Worm (Caenorhabditis elegans) whole organism, L2 larva: ENCODE measurements around the gene F53A9.6.
A peak's percentile ranks its signal among the peaks of the same experiment; 100 is the strongest.

Experiments used
- F13H6.1 ChIP-seq: sonication (generic microtip); optimal IDR thresholded peaks from 2 replicates; lab custom pipeline; 2016; ENCODE audit warnings: missing genetic modification characterization, missing compliant biosample characterization
- R02D3.7 ChIP-seq: fragments of 150-350 bp; optimal IDR thresholded peaks from 2 replicates; lab custom pipeline; 2014; ENCODE audit warnings: missing biosample characterization, missing genetic modification characterization
- alr-1 ChIP-seq: fragments of 150-350 bp; optimal IDR thresholded peaks from 2 replicates; lab custom pipeline; 2014; ENCODE audit warnings: missing biosample characterization, missing genetic modification characterization
- aly-2 ChIP-seq: fragments of 150-350 bp; optimal IDR thresholded peaks from 2 replicates; lab custom pipeline; 2014; ENCODE audit warnings: missing biosample characterization, missing genetic modification characterization
- ama-1 ChIP-seq: fragments of 150-350 bp; optimal IDR thresholded peaks from 2 replicates; lab custom pipeline; 2018; ENCODE audit warnings: inconsistent platforms
- blmp-1 ChIP-seq: sonication (generic microtip); optimal IDR thresholded peaks from 2 replicates; lab custom pipeline; 2017; ENCODE audit warnings: missing genetic modification characterization, mild to moderate bottlenecking, missing compliant biosample characterization, antibody characterized with exemption, moderate library complexity; ENCODE audit not compliant: insufficient read depth
- ceh-16 ChIP-seq: fragments of 150-350 bp; optimal IDR thresholded peaks from 2 replicates; lab custom pipeline; 2014; ENCODE audit warnings: missing biosample characterization, missing genetic modification characterization
- ceh-82 ChIP-seq: fragments of 150-350 bp; optimal IDR thresholded peaks from 2 replicates; lab custom pipeline; 2014; ENCODE audit warnings: missing biosample characterization, missing genetic modification characterization
- crh-2 ChIP-seq: sonication (generic microtip); optimal IDR thresholded peaks from 2 replicates; lab custom pipeline; 2017; ENCODE audit warnings: missing biosample characterization, missing genetic modification characterization
- fos-1 ChIP-seq: fragments of 150-350 bp; optimal IDR thresholded peaks from 2 replicates; lab custom pipeline; 2014; ENCODE audit warnings: missing biosample characterization, missing genetic modification characterization
- gmeb-1 ChIP-seq: fragments of 150-350 bp; optimal IDR thresholded peaks from 2 replicates; lab custom pipeline; 2014; ENCODE audit warnings: missing biosample characterization, missing genetic modification characterization
- lsy-2 ChIP-seq, 2 experiments: fragments of 150-350 bp in 1 of 2; sonication (generic microtip) in 1 of 2; optimal IDR thresholded peaks; 2 replicates each; lab custom pipeline; 2014 to 2017; ENCODE audit warnings: missing biosample characterization in 2 of 2, missing genetic modification characterization in 2 of 2
- mab-5 ChIP-seq: fragments of 150-350 bp; optimal IDR thresholded peaks from 2 replicates; lab custom pipeline; 2014; ENCODE audit warnings: missing biosample characterization, missing genetic modification characterization
- nhr-11 ChIP-seq: fragments of 150-350 bp; optimal IDR thresholded peaks from 2 replicates; lab custom pipeline; 2014; ENCODE audit warnings: missing biosample characterization, missing genetic modification characterization
- nhr-129 ChIP-seq: fragments of 150-350 bp; optimal IDR thresholded peaks from 2 replicates; lab custom pipeline; 2014; ENCODE audit warnings: missing biosample characterization, missing genetic modification characterization
- nhr-23 ChIP-seq: fragments of 150-350 bp; optimal IDR thresholded peaks from 2 replicates; lab custom pipeline; 2014; ENCODE audit warnings: missing biosample characterization, missing genetic modification reagents, missing genetic modification characterization
- nhr-237 ChIP-seq: fragments of 150-350 bp; optimal IDR thresholded peaks from 2 replicates; lab custom pipeline; 2014; ENCODE audit warnings: missing biosample characterization, missing genetic modification characterization
- peb-1 ChIP-seq: fragments of 150-350 bp; optimal IDR thresholded peaks from 2 replicates; lab custom pipeline; 2014; ENCODE audit warnings: missing biosample characterization, missing genetic modification characterization
- sem-4 ChIP-seq: fragments of 150-350 bp; optimal IDR thresholded peaks from 2 replicates; lab custom pipeline; 2014; ENCODE audit warnings: missing biosample characterization, missing genetic modification reagents, missing genetic modification characterization
- skn-1 ChIP-seq: sonication (generic microtip); optimal IDR thresholded peaks from 2 replicates; lab custom pipeline; 2017; ENCODE audit warnings: missing biosample characterization, missing genetic modification characterization
- sma-3 ChIP-seq: sonication (generic microtip); optimal IDR thresholded peaks from 2 replicates; lab custom pipeline; 2016; ENCODE audit warnings: missing genetic modification reagents, missing genetic modification characterization, missing compliant biosample characterization
- sma-9 ChIP-seq, 2 experiments: fragments of 150-350 bp in 1 of 2; sonication (generic microtip) in 1 of 2; optimal IDR thresholded peaks; 2 replicates each; lab custom pipeline; 2014 to 2016; ENCODE audit warnings: missing genetic modification characterization in 2 of 2, mild to moderate bottlenecking in 1 of 2, missing biosample characterization in 1 of 2, missing compliant biosample characterization in 1 of 2, missing genetic modification reagents in 1 of 2, moderate library complexity in 1 of 2
- snpc-4 ChIP-seq: fragments of 150-350 bp; optimal IDR thresholded peaks from 2 replicates; lab custom pipeline; 2014; ENCODE audit warnings: missing biosample characterization, missing genetic modification characterization
- unc-55 ChIP-seq: fragments of 150-350 bp; sonication (generic microtip); optimal IDR thresholded peaks from 3 replicates; lab custom pipeline; 2014; ENCODE audit warnings: missing biosample characterization, missing genetic modification reagents, missing genetic modification characterization
- zag-1 ChIP-seq: fragments of 150-350 bp; optimal IDR thresholded peaks from 2 replicates; lab custom pipeline; 2014; ENCODE audit warnings: missing biosample characterization, missing genetic modification characterization
- ztf-1 ChIP-seq: fragments of 200-800 bp; sonication (Bioruptor generic); conservative IDR thresholded peaks from 2 replicates; pipeline ENCODE4 v1.3.6; 2022; ENCODE audit warnings: missing genetic modification characterization, missing compliant biosample characterization
- ztf-11 ChIP-seq: sonication (generic microtip); optimal IDR thresholded peaks from 2 replicates; lab custom pipeline; 2017; ENCODE audit warnings: missing biosample characterization, missing genetic modification characterization

F53A9.6 gene

ce11 chrX:8718153-8718552, 4.5 kb upstream of the F53A9.6 start:
- TF ChIP-seq nhr-237 (tag; lab: Kevin White, UChicago), result no peak
- no peak for TF ChIP-seq sma-3
- TF ChIP-seq, all 48 proteins: peak for 0

ce11 chrX:8716822-8717221, 3.2 kb upstream of the F53A9.6 start, which contains the start of gene F53A9.7:
Gene F53A9.7, minus strand, starts transcription at chrX:8716922.
- TF ChIP-seq sma-9 (GFP tag; optimal IDR thresholded peaks at IDR 0.05; lab: Kevin White, UChicago) (no peak), sma-9 (tag; optimal IDR thresholded peaks at IDR 0.05; lab: Kevin White, UChicago) (no peak), crh-2 (tag; lab: Kevin White, UChicago) (no peak), skn-1 (tag; lab: Kevin White, UChicago) (no peak), sem-4 (tag; lab: Kevin White, UChicago) (no peak)

- TF ChIP-seq fos-1 (peak; percentile 36), ceh-16 (no peak)
These were observed 1.2 kb upstream of the F53A9.6 start for ce11 chrX:8714845-8715244.

ce11 chrX:8712662-8713061, 942 bp downstream of the F53A9.6 start:
- TF ChIP-seq F13H6.1 (tag; lab: Kevin White, UChicago) (peak; percentile 23), fos-1 (peak; percentile 81), mab-5 (tag; lab: Kevin White, UChicago) (no peak), gmeb-1 (tag; lab: Kevin White, UChicago) (no peak), R02D3.7 (tag; lab: Kevin White, UChicago) (no peak), zag-1 (no peak), skn-1 (tag; lab: Kevin White, UChicago) (no peak), sma-9 (GFP tag; optimal IDR thresholded peaks at IDR 0.05; lab: Kevin White, UChicago) (peak; percentile 51), sma-9 (tag; optimal IDR thresholded peaks at IDR 0.05; lab: Kevin White, UChicago) (no peak), crh-2 (tag; lab: Kevin White, UChicago) (peak; percentile 37), ama-1 (lab: Kevin White, UChicago) (no peak)

ce11 chrX:8711141-8711645, 2.4 kb downstream of the F53A9.6 start, which contains the start of gene F53A9.1:
Gene F53A9.1, plus strand, starts transcription at chrX:8711595.
- TF ChIP-seq lsy-2 (tag; optimal IDR thresholded peaks at IDR 0.05; lab: Kevin White, UChicago), result no peak
- TF ChIP-seq fos-1, result peak; percentile 22

- peak; percentile 16 for TF ChIP-seq nhr-129 (tag; lab: Kevin White, UChicago)
- TF ChIP-seq fos-1, result peak; percentile 73
- TF ChIP-seq nhr-23, result no peak
These were observed 4.2 kb downstream of the F53A9.6 start, which contains the start of gene kreg-1 for ce11 chrX:8709424-8709823. Gene kreg-1, plus strand, starts transcription at chrX:8709764.

ce11 chrX:8708053-8708452, 5.6 kb downstream of the F53A9.6 start, which contains the start of gene F53A9.3:
Gene F53A9.3, plus strand, starts transcription at chrX:8708353.
- TF ChIP-seq sma-9 (GFP tag; optimal IDR thresholded peaks at IDR 0.05; lab: Kevin White, UChicago) (no peak), sma-9 (tag; optimal IDR thresholded peaks at IDR 0.05; lab: Kevin White, UChicago) (no peak), aly-2 (no peak), ztf-11 (no peak), sma-3 (no peak), nhr-237 (tag; lab: Kevin White, UChicago) (no peak), nhr-129 (tag; lab: Kevin White, UChicago) (no peak), nhr-23 (no peak), F13H6.1 (tag; lab: Kevin White, UChicago) (no peak), blmp-1 (tag; lab: Kevin White, UChicago) (no peak), ztf-1 (GFP tag; lab: Robert Waterston, UW) (no peak), unc-55 (no peak), snpc-4 (tag; lab: Kevin White, UChicago) (no peak), alr-1 (no peak), ceh-82 (tag; lab: Kevin White, UChicago) (no peak), sem-4 (tag; lab: Kevin White, UChicago) (no peak)

ce11 chrX:8704830-8705229, 8.8 kb downstream of the F53A9.6 start:
- no peak for TF ChIP-seq peb-1 (tag; lab: Kevin White, UChicago)
- TF ChIP-seq zag-1, result no peak
- TF ChIP-seq sem-4 (tag; lab: Kevin White, UChicago), result no peak
- TF ChIP-seq nhr-23, result no peak
- no peak for TF ChIP-seq nhr-237 (tag; lab: Kevin White, UChicago)
- TF ChIP-seq aly-2, result no peak
- TF ChIP-seq nhr-11, result no peak
- TF ChIP-seq, all 48 proteins: peak for 0
